Worm (Caenorhabditis elegans): ENCODE data around the gene Y116F11B.2.

The Y116F11B.2 gene

ce11 chrV:19801033-19801432 lies at the start of gene Y116F11B.2:
Y116F11B.2 (minus strand) TSS chrV:19801133.
- no peak for TF ChIP-seq him-1 (tag; optimal IDR thresholded peaks at IDR 0.05)
- no peak for TF ChIP-seq dao-5 (tag; optimal IDR thresholded peaks at IDR 0.05)
- TF ChIP-seq W03F9.2 (tag; optimal IDR thresholded peaks at IDR 0.05) = no peak

- TF ChIP-seq dao-5 (tag; optimal IDR thresholded peaks at IDR 0.05) (no peak), W03F9.2 (tag; optimal IDR thresholded peaks at IDR 0.05) (no peak), him-1 (tag; optimal IDR thresholded peaks at IDR 0.05) (no peak)
These were observed 47.1 kb upstream of the Y116F11B.2 start, which contains the start of gene Y116F11B.7 for ce11 chrV:19848014-19848413. Y116F11B.7 (plus strand) TSS chrV:19848314.

- no peak for TF ChIP-seq dao-5 (tag; optimal IDR thresholded peaks at IDR 0.05)
- no peak for TF ChIP-seq W03F9.2 (tag; optimal IDR thresholded peaks at IDR 0.05)
- TF ChIP-seq him-1 (tag; optimal IDR thresholded peaks at IDR 0.05) = no peak
These were observed 45.3 kb upstream of the Y116F11B.2 start, which contains the start of gene Y116F11B.6 for ce11 chrV:19845927-19846845. Y116F11B.6 (minus strand) TSS chrV:19845977.

- TF ChIP-seq him-1 (tag; optimal IDR thresholded peaks at IDR 0.05) = no peak
- TF ChIP-seq dao-5 (tag; optimal IDR thresholded peaks at IDR 0.05) = no peak
- no peak for TF ChIP-seq W03F9.2 (tag; optimal IDR thresholded peaks at IDR 0.05)
These were observed 35.2 kb upstream of the Y116F11B.2 start, which contains the start of gene srw-38 for ce11 chrV:19836142-19836541. srw-38 (plus strand) TSS chrV:19836442.

ce11 chrV:19831588-19831987 lies 30.7 kb upstream of the Y116F11B.2 start:
- TF ChIP-seq him-1 (tag; optimal IDR thresholded peaks at IDR 0.05) = no peak
- TF ChIP-seq dao-5 (tag; optimal IDR thresholded peaks at IDR 0.05) = no peak
- TF ChIP-seq W03F9.2 (tag; optimal IDR thresholded peaks at IDR 0.05) = no peak

ce11 chrV:19830815-19831214 lies 29.9 kb upstream of the Y116F11B.2 start, which contains the start of gene pcp-4:
pcp-4 (minus strand) TSS chrV:19831011.
- TF ChIP-seq W03F9.2 (tag; optimal IDR thresholded peaks at IDR 0.05) (no peak), dao-5 (tag; optimal IDR thresholded peaks at IDR 0.05) (no peak), him-1 (tag; optimal IDR thresholded peaks at IDR 0.05) (no peak)

- no peak for TF ChIP-seq W03F9.2 (tag; optimal IDR thresholded peaks at IDR 0.05)
These were observed 28.3 kb upstream of the Y116F11B.2 start for ce11 chrV:19829225-19829624.

ce11 chrV:19827481-19827880 lies 26.5 kb upstream of the Y116F11B.2 start:
- no peak for TF ChIP-seq W03F9.2 (tag; optimal IDR thresholded peaks at IDR 0.05)

ce11 chrV:19822093-19822492 lies 21.2 kb upstream of the Y116F11B.2 start, which contains the start of gene Y116F11B.17:
Y116F11B.17 (minus strand) TSS chrV:19822193.
- TF ChIP-seq W03F9.2 (tag; optimal IDR thresholded peaks at IDR 0.05) = no peak
- TF ChIP-seq him-1 (tag; optimal IDR thresholded peaks at IDR 0.05) = no peak
- TF ChIP-seq dao-5 (tag; optimal IDR thresholded peaks at IDR 0.05) = no peak

- TF ChIP-seq W03F9.2 (tag; optimal IDR thresholded peaks at IDR 0.05) (no peak), him-1 (tag; optimal IDR thresholded peaks at IDR 0.05) (no peak), dao-5 (tag; optimal IDR thresholded peaks at IDR 0.05) (no peak)
These were observed 19.2 kb upstream of the Y116F11B.2 start for ce11 chrV:19820178-19820577.

- TF ChIP-seq W03F9.2 (tag; optimal IDR thresholded peaks at IDR 0.05) = no peak
- TF ChIP-seq dao-5 (tag; optimal IDR thresholded peaks at IDR 0.05) = no peak
- TF ChIP-seq him-1 (tag; optimal IDR thresholded peaks at IDR 0.05) = no peak
These were observed 13.9 kb upstream of the Y116F11B.2 start, which contains the start of gene daf-28 for ce11 chrV:19814833-19815232. daf-28 (plus strand) TSS chrV:19815133.

- TF ChIP-seq dao-5 (tag; optimal IDR thresholded peaks at IDR 0.05) (no peak), him-1 (tag; optimal IDR thresholded peaks at IDR 0.05) (no peak), W03F9.2 (tag; optimal IDR thresholded peaks at IDR 0.05) (no peak)
These were observed 4.6 kb upstream of the Y116F11B.2 start for ce11 chrV:19805548-19805947.

ce11 chrV:19802797-19803196 lies 1.9 kb upstream of the Y116F11B.2 start:
- TF ChIP-seq dao-5 (tag; optimal IDR thresholded peaks at IDR 0.05) (no peak), W03F9.2 (tag; optimal IDR thresholded peaks at IDR 0.05) (no peak)

- TF ChIP-seq him-1 (tag; optimal IDR thresholded peaks at IDR 0.05) = no peak
- TF ChIP-seq dao-5 (tag; optimal IDR thresholded peaks at IDR 0.05) = no peak
- no peak for TF ChIP-seq W03F9.2 (tag; optimal IDR thresholded peaks at IDR 0.05)
These were observed 6.0 kb downstream of the Y116F11B.2 start, which contains the start of gene M162.7 for ce11 chrV:19794931-19795330. M162.7 (minus strand) TSS chrV:19795031.

Data from whole organism, L4/young adult.